Fruit fly (Drosophila melanogaster): ENCODE data around the gene CG14024.

DNA sequence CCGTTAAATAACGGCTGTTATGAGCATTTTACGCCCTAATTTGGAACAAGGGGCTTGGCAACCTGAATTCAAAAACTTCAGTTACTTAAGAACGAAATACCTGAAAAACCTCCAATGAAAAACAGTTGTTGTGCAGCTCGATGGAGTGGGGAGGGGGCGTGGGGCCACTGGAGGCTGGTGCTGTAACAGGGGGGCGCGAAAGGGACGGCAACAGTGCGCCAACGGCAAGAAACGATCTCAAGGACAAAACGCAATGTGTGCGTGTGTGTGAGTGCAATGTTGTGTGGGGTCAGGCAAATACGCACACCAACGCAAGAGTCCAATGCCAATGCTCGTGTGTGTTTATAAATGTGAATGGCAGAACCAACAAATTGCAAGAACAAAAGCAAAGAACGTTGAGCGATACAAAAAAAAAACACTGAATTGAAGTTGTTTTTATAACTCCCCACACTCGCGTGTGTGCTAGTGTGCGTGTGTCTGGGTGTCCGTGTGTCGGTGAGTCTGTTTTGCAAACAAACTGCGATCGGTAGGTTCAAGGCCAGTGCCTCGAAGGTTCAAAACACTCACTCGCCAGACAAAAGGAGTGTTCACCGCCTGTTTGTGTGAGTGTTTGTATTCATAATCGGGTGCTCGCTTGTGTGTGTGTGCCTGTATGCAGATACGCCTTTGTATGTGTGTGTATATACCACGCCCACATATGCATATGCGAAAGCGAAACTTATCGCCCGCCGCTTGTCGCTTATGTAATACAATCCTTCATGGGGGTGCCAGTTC lies 22.6 kb downstream of the CG14024 start:
- peak; percentile 50 for TF ChIP-seq CG8478 (optimal IDR thresholded peaks at IDR 0.05)
- TF ChIP-seq psq (optimal IDR thresholded peaks at IDR 0.05) = no peak
